Worm (Caenorhabditis elegans) whole organism, L4 larva: Measurements from ENCODE around the gene gly-20.
A peak's percentile ranks its signal among the peaks of the same experiment; 100 is the strongest.

Experiments
- Y48G9A.11 ChIP-seq: fragments of 200-800 bp; sonication (Bioruptor generic); IDR thresholded peaks from 2 replicates; pipeline ENCODE4 v1.3.6; 2022; ENCODE audit warnings: missing genetic modification reagents, missing genetic modification characterization, missing compliant biosample characterization
- Y5F2A.4 ChIP-seq: fragments of 200-800 bp; sonication (Bioruptor generic); optimal IDR thresholded peaks from 2 replicates; lab custom pipeline; 2018; ENCODE audit warnings: mild to moderate bottlenecking, missing genetic modification characterization, missing compliant biosample characterization
- Y75B8A.6 ChIP-seq: fragments of 200-800 bp; sonication (Bioruptor generic); IDR thresholded peaks from 2 replicates; pipeline ENCODE4 v1.3.6; 2022; ENCODE audit warnings: missing genetic modification reagents, missing genetic modification characterization, missing compliant biosample characterization
- ZK337.2 ChIP-seq: fragments of 200-800 bp; sonication (Bioruptor generic); IDR thresholded peaks from 2 replicates; pipeline ENCODE4 v1.3.6; 2022; ENCODE audit warnings: missing genetic modification reagents, missing genetic modification characterization, missing compliant biosample characterization
- aha-1 ChIP-seq: fragments of 150-350 bp; peaks from one replicate; lab custom pipeline; 2014; ENCODE audit warnings: missing biosample characterization, missing genetic modification characterization
- ama-1 ChIP-seq: fragments of 150-350 bp; optimal IDR thresholded peaks from 2 replicates; lab custom pipeline; 2014; ENCODE audit warnings: inconsistent platforms, mixed read lengths
- attf-4 ChIP-seq: sonication (generic microtip); optimal IDR thresholded peaks from 3 replicates; lab custom pipeline; 2017; ENCODE audit warnings: missing biosample characterization, missing genetic modification characterization
- ctbp-1 ChIP-seq: fragments of 200-800 bp; sonication (Bioruptor generic); IDR thresholded peaks from 2 replicates; pipeline ENCODE4 v1.3.6; 2022; ENCODE audit warnings: missing genetic modification reagents, missing genetic modification characterization, missing compliant biosample characterization
- daf-16 ChIP-seq, 3 experiments: sonication (generic microtip); optimal IDR thresholded peaks; 2 replicates each; lab custom pipeline; 2016 to 2017; ENCODE audit warnings: missing genetic modification characterization in 3 of 3, missing genetic modification reagents in 3 of 3, mild to moderate bottlenecking in 2 of 3, missing compliant biosample characterization in 2 of 3, missing biosample characterization in 1 of 3, moderate library complexity in 1 of 3
- daf-19 ChIP-seq: fragments of 200-800 bp; sonication (Bioruptor generic); conservative IDR thresholded peaks from 2 replicates; pipeline ENCODE4 v1.3.6; 2022; ENCODE audit warnings: missing genetic modification characterization, missing compliant biosample characterization
- dmd-6 ChIP-seq: fragments of 200-800 bp; sonication (Bioruptor generic); IDR thresholded peaks from 2 replicates; pipeline ENCODE4 v1.3.6; 2022; ENCODE audit warnings: missing genetic modification reagents, missing genetic modification characterization, missing compliant biosample characterization
- egl-43 ChIP-seq: fragments of 200-800 bp; sonication (Bioruptor generic); IDR thresholded peaks from 2 replicates; pipeline ENCODE4 v1.3.6; 2022; ENCODE audit warnings: missing genetic modification reagents, missing genetic modification characterization, missing compliant biosample characterization
- fkh-10 ChIP-seq: fragments of 150-350 bp; optimal IDR thresholded peaks from 2 replicates; lab custom pipeline; 2014; ENCODE audit warnings: missing biosample characterization, missing genetic modification reagents, missing genetic modification characterization
- hlh-11 ChIP-seq: fragments of 200-800 bp; sonication (Bioruptor generic); optimal IDR thresholded peaks from 2 replicates; lab custom pipeline; 2018; ENCODE audit warnings: mild to moderate bottlenecking, missing genetic modification characterization, missing compliant biosample characterization
- hmg-1.1 ChIP-seq: fragments of 200-800 bp; sonication (Bioruptor generic); IDR thresholded peaks from 2 replicates; pipeline ENCODE4 v1.3.6; 2022; ENCODE audit warnings: missing genetic modification reagents, missing genetic modification characterization, missing compliant biosample characterization
- jun-1 ChIP-seq: fragments of 150-350 bp; optimal IDR thresholded peaks from 2 replicates; lab custom pipeline; 2014; ENCODE audit warnings: missing biosample characterization, missing genetic modification reagents, missing genetic modification characterization
- lin-1 ChIP-seq: fragments of 200-800 bp; sonication (Bioruptor generic); IDR thresholded peaks from 2 replicates; pipeline ENCODE4 v1.3.6; 2022; ENCODE audit warnings: missing genetic modification reagents, missing genetic modification characterization, missing compliant biosample characterization
- lin-15B ChIP-seq: fragments of 150-350 bp; sonication (generic microtip); optimal IDR thresholded peaks from 3 replicates; lab custom pipeline; 2014; ENCODE audit warnings: missing biosample characterization, missing genetic modification characterization
- lin-38 ChIP-seq: fragments of 200-800 bp; sonication (Bioruptor generic); IDR thresholded peaks from 2 replicates; pipeline ENCODE4 v1.3.6; 2022; ENCODE audit warnings: missing genetic modification reagents, missing genetic modification characterization, missing compliant biosample characterization
- lin-39 ChIP-seq: fragments of 150-350 bp; optimal IDR thresholded peaks from 2 replicates; lab custom pipeline; 2014; ENCODE audit warnings: missing biosample characterization, missing genetic modification reagents, missing genetic modification characterization
- lsy-2 ChIP-seq, 2 experiments: fragments of 150-350 bp in 1 of 2; sonication (generic microtip) in 1 of 2; optimal IDR thresholded peaks; 2 replicates each; lab custom pipeline; 2014 to 2017; ENCODE audit warnings: missing biosample characterization in 2 of 2, missing genetic modification characterization in 2 of 2
- mdl-1 ChIP-seq, 2 experiments: fragments of 150-350 bp in 1 of 2; sonication (generic microtip) in 1 of 2; optimal IDR thresholded peaks; 2 replicates each; lab custom pipeline; 2014 to 2017; ENCODE audit warnings: missing biosample characterization in 2 of 2, missing genetic modification characterization in 2 of 2
- mdt-29 ChIP-seq: fragments of 200-800 bp; sonication (Bioruptor generic); IDR thresholded peaks from 2 replicates; pipeline ENCODE4 v1.3.6; 2022; ENCODE audit warnings: missing genetic modification reagents, missing genetic modification characterization, missing compliant biosample characterization
- mxl-2 ChIP-seq: fragments of 200-800 bp; sonication (Bioruptor generic); conservative IDR thresholded peaks from 2 replicates; pipeline ENCODE4 v1.3.6; 2022; ENCODE audit warnings: missing genetic modification reagents, missing genetic modification characterization, missing compliant biosample characterization
- mxl-3 ChIP-seq: fragments of 200-800 bp; sonication (Bioruptor generic); optimal IDR thresholded peaks from 2 replicates; lab custom pipeline; 2018; ENCODE audit warnings: mild to moderate bottlenecking, missing genetic modification characterization, missing compliant biosample characterization
- nhr-237 ChIP-seq: sonication (generic microtip); optimal IDR thresholded peaks from 2 replicates; lab custom pipeline; 2017; ENCODE audit warnings: missing biosample characterization, missing genetic modification characterization
- nhr-28 ChIP-seq: fragments of 150-350 bp; optimal IDR thresholded peaks from 2 replicates; lab custom pipeline; 2014; ENCODE audit warnings: missing biosample characterization, missing genetic modification characterization
- nhr-41 ChIP-seq: fragments of 200-800 bp; sonication (Bioruptor generic); IDR thresholded peaks from 2 replicates; pipeline ENCODE4 v1.3.6; 2022; ENCODE audit warnings: missing genetic modification reagents, missing genetic modification characterization, missing compliant biosample characterization
- nhr-48 ChIP-seq: sonication (generic microtip); optimal IDR thresholded peaks from 2 replicates; lab custom pipeline; 2016; ENCODE audit warnings: mild to moderate bottlenecking, missing genetic modification characterization, missing compliant biosample characterization
- nhr-6 ChIP-seq: fragments of 150-350 bp; optimal IDR thresholded peaks from 2 replicates; lab custom pipeline; 2014; ENCODE audit warnings: missing biosample characterization, missing genetic modification characterization
- nhr-77 ChIP-seq: fragments of 150-350 bp; optimal IDR thresholded peaks from 2 replicates; lab custom pipeline; 2014; ENCODE audit warnings: missing biosample characterization, missing genetic modification characterization
- php-3 ChIP-seq: fragments of 200-800 bp; sonication (Bioruptor generic); IDR thresholded peaks from 2 replicates; pipeline ENCODE4 v1.3.6; 2022; ENCODE audit warnings: missing genetic modification reagents, missing genetic modification characterization, missing compliant biosample characterization
- pqm-1 ChIP-seq: sonication (generic microtip); optimal IDR thresholded peaks from 2 replicates; lab custom pipeline; 2017; ENCODE audit warnings: missing biosample characterization, missing genetic modification characterization
- rbr-2 ChIP-seq: sonication (generic microtip); optimal IDR thresholded peaks from 2 replicates; lab custom pipeline; 2016; ENCODE audit warnings: missing genotype, missing genetic modification characterization, missing compliant biosample characterization
- skn-1 ChIP-seq: fragments of 150-350 bp; optimal IDR thresholded peaks from 2 replicates; lab custom pipeline; 2014; ENCODE audit warnings: missing biosample characterization, missing genetic modification characterization
- snpc-1.2 ChIP-seq: fragments of 200-800 bp; sonication (Bioruptor generic); IDR thresholded peaks from 2 replicates; pipeline ENCODE4 v1.3.6; 2022; ENCODE audit warnings: missing genetic modification reagents, missing genetic modification characterization, missing compliant biosample characterization
- spr-1 ChIP-seq: sonication (generic microtip); optimal IDR thresholded peaks from 2 replicates; lab custom pipeline; 2016; ENCODE audit warnings: mild to moderate bottlenecking, missing genetic modification characterization, missing compliant biosample characterization
- tra-1 ChIP-seq: fragments of 200-800 bp; sonication (Bioruptor generic); IDR thresholded peaks from 2 replicates; pipeline ENCODE4 v1.3.6; 2022; ENCODE audit warnings: missing genetic modification reagents, missing genetic modification characterization, missing compliant biosample characterization
- unc-130 ChIP-seq: sonication (generic microtip); optimal IDR thresholded peaks from 2 replicates; lab custom pipeline; 2016; ENCODE audit warnings: missing genetic modification reagents, missing genetic modification characterization, missing compliant biosample characterization
- unc-62 ChIP-seq, 3 experiments: fragments of 150-350 bp in 1 of 3; sonication (generic microtip); optimal IDR thresholded peaks in 2 of 3; peaks in 1 of 3; 1 replicate in 1 of 3; 2 replicates in 2 of 3; lab custom pipeline; 2014 to 2017; ENCODE audit warnings: missing biosample characterization in 3 of 3, missing genetic modification characterization in 3 of 3, missing genetic modification reagents in 3 of 3, missing genotype in 1 of 3
- zag-1 ChIP-seq: fragments of 150-350 bp; optimal IDR thresholded peaks from 2 replicates; lab custom pipeline; 2014; ENCODE audit warnings: missing biosample characterization, missing genetic modification characterization
- zfp-2 ChIP-seq: sonication (generic microtip); optimal IDR thresholded peaks from 2 replicates; lab custom pipeline; 2016; ENCODE audit warnings: mild to moderate bottlenecking, missing genetic modification characterization, missing compliant biosample characterization

The gly-20 gene

ce11 chrV:11308915-11309314 lies 26.5 kb downstream of the gly-20 start (continued):
- no peak for TF ChIP-seq unc-62 (GFP tag; optimal IDR thresholded peaks at IDR 0.05 in 1 of 2; lab: Kevin White, UChicago)
- TF ChIP-seq unc-62 (tag; optimal IDR thresholded peaks at IDR 0.05; lab: Kevin White, UChicago), result no peak
- no peak for TF ChIP-seq hmg-1.1
- no peak for TF ChIP-seq Y48G9A.11 (GFP tag; lab: Robert Waterston, UW)
- no peak for TF ChIP-seq Y5F2A.4 (GFP tag; lab: Kevin White, UChicago)

DNA sequence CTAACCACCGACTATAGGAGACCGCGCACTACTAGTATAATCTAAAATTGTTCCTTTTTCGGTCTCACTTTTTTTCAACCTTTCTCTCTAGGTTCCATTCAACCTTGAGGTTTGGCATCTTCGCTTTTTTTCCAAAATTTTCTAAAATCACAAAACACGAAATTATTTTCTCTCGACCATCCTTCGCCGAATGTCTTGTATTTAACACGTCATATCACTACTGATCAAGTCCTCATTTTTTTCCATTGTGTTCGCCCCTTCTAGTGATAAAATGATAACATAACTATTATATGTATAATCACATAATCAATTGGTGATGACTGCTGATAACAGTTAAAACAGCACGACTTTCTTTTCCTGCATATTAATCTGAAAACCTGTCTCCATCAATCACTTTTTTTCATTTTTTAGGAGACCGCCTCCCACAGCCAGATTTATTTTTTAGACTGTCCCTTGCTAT lies 28.7 kb downstream of the gly-20 start, which contains the start of gene T03F7.7:
TSS of gene T03F7.7 (plus strand) at position 410 of the 460 bp plus-strand sequence.
- peak; percentile 64 for TF ChIP-seq nhr-77 (tag; lab: Kevin White, UChicago)
- TF ChIP-seq php-3, result peak; percentile 75
- TF ChIP-seq nhr-28 (tag; lab: Kevin White, UChicago), result peak; percentile 85
- peak; percentile 45 for TF ChIP-seq nhr-48
- peak; percentile 85 for TF ChIP-seq dmd-6
- TF ChIP-seq mxl-3, result peak; percentile 46
- TF ChIP-seq hlh-11 (tag; lab: Kevin White, UChicago), result peak; percentile 66
- TF ChIP-seq aha-1 (tag; lab: Kevin White, UChicago), result no peak
- TF ChIP-seq mdl-1 (tag; optimal IDR thresholded peaks at IDR 0.05; lab: Kevin White, UChicago), result peak in 1 of 2 experiments; percentile 35
- TF ChIP-seq pqm-1 (tag; lab: Kevin White, UChicago), result peak; percentile 93
- no peak for TF ChIP-seq attf-4 (tag; lab: Kevin White, UChicago)
- no peak for TF ChIP-seq daf-16 (GFP tag; optimal IDR thresholded peaks at IDR 0.05; lab: Kevin White, UChicago)
- TF ChIP-seq daf-16 (tag; optimal IDR thresholded peaks at IDR 0.05; lab: Kevin White, UChicago), result peak; percentile 55
- TF ChIP-seq tra-1 (GFP tag; lab: Robert Waterston, UW), result peak; percentile 73; the same call in 1 of the 2 replicates
- TF ChIP-seq lin-1 (GFP tag; lab: Robert Waterston, UW), result peak; percentile 84
- no peak for TF ChIP-seq nhr-6 (tag; lab: Kevin White, UChicago)
- TF ChIP-seq, all 104 proteins: peak for 12

DNA sequence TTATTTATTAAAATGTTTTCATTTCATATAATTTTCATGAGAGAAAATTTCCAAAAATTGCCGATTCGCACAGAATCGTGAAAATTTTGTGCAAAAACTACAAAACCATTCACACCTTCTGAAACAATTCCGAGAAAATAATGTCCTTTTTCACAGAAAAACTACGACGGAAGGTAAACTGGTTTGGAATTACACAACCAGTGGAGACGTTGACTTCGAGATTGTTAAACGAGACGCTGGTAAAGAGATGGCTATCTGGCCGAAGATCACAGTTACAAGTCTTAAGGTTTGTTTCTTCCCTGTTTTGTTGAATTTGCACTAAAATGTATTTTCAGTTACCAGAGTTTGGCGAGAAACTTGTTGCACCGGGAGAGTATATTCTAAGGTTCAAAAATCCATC lies 30.5 kb downstream of the gly-20 start:
- peak; percentile 77 for TF ChIP-seq aha-1 (tag; lab: Kevin White, UChicago)
- no peak for TF ChIP-seq Y75B8A.6 (GFP tag; lab: Robert Waterston, UW)
- peak in 1 of 2 experiments; percentile 24 for TF ChIP-seq unc-62 (GFP tag; optimal IDR thresholded peaks at IDR 0.05 in 1 of 2; lab: Kevin White, UChicago)
- TF ChIP-seq unc-62 (tag; optimal IDR thresholded peaks at IDR 0.05; lab: Kevin White, UChicago), result no peak

- TF ChIP-seq nhr-41 (GFP tag; lab: Robert Waterston, UW) (peak; percentile 99), lsy-2 (tag; optimal IDR thresholded peaks at IDR 0.05; lab: Kevin White, UChicago) (peak; percentile 39 to 78), unc-130 (GFP tag; lab: Kevin White, UChicago) (peak; percentile 96), skn-1 (tag; lab: Kevin White, UChicago) (no peak), lin-38 (GFP tag; lab: Robert Waterston, UW) (peak; percentile 92), tra-1 (GFP tag; lab: Robert Waterston, UW) (peak; percentile 99), Y75B8A.6 (GFP tag; lab: Robert Waterston, UW) (peak; percentile 97), mxl-2 (peak; percentile 94), rbr-2 (peak; percentile 90), hlh-11 (tag; lab: Kevin White, UChicago) (peak; percentile 97), zag-1 (tag; lab: Kevin White, UChicago) (peak; percentile 8), fkh-10 (no peak), daf-19 (GFP tag; lab: Robert Waterston, UW) (peak; percentile 98), spr-1 (tag; lab: Kevin White, UChicago) (peak; percentile 88), aha-1 (tag; lab: Kevin White, UChicago) (peak; percentile 93), lin-39 (tag; lab: Kevin White, UChicago) (no peak), ZK337.2 (GFP tag; lab: Robert Waterston, UW) (peak; percentile 95), ctbp-1 (GFP tag; lab: Robert Waterston, UW) (peak; percentile 98), mdt-29 (GFP tag; lab: Robert Waterston, UW) (peak; percentile 92), jun-1 (peak; percentile 86), attf-4 (tag; lab: Kevin White, UChicago) (peak; percentile 77), dmd-6 (peak; percentile 89), egl-43 (GFP tag; lab: Robert Waterston, UW) (peak; percentile 100), lin-15B (peak; percentile 28), Y48G9A.11 (GFP tag; lab: Robert Waterston, UW) (peak; percentile 94), ama-1 (lab: Kevin White, UChicago) (peak; percentile 11), zfp-2 (tag; lab: Kevin White, UChicago) (peak; percentile 74), snpc-1.2 (GFP tag; lab: Robert Waterston, UW) (peak; percentile 96), nhr-237 (tag; lab: Kevin White, UChicago) (no peak)
These were observed 31.9 kb downstream of the gly-20 start for ce11 chrV:11314025-11314880.
